Worm (Caenorhabditis elegans): Measurements from ENCODE around the gene srbc-16.

The srbc-16 gene

DNA sequence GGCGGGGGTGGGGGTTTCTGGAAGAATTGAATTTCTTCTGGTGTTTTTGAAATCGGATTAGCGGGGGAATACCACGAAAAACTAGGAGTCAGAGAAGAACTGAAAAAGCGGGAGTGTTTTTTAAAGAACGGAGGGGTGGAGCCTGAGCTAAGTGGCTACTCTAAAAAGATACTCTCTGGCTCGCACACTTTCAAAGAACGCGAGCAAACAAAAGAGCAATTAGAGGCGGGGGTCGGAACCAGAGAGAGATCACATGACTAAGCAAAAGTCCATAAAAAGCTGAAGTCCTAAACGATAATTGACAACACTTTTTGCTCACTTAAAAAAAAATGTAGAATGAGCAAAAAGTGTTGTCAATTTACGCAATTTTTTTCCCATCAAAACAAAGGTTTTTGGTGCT lies 47.5 kb upstream of the srbc-16 start (continued):
- TF ChIP-seq nhr-84 (tag; optimal IDR thresholded peaks at IDR 0.05) (no peak), rnt-1 (tag; optimal IDR thresholded peaks at IDR 0.05) (peak; percentile 10), tbx-2 (tag; optimal IDR thresholded peaks at IDR 0.05) (peak; percentile 47)

DNA sequence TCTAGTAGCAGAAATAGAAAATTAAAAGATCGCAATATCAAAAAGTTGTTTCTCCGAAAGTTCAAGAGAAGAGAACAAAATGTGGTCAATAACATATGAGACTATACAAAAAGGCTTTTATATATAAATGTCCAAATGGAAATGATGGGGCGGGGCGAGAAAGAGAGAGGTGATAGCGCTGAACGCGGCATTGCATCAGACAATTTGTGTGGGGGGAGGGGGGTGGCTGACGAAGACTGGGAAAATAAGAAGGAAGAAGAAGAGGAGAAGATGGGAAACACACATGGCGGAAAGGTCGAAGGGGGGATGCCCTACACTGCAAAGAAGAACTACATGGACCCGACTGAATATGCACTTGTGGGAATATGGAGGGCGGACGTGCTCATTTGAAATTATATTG lies 46.5 kb upstream of the srbc-16 start:
- peak; percentile 62 for TF ChIP-seq rnt-1 (tag; optimal IDR thresholded peaks at IDR 0.05)
- no peak for TF ChIP-seq aly-2 (tag; optimal IDR thresholded peaks at IDR 0.05)
- no peak for TF ChIP-seq pqm-1 (tag; optimal IDR thresholded peaks at IDR 0.05)
- TF ChIP-seq Y116A8C.19 (tag; optimal IDR thresholded peaks at IDR 0.05; ENCODE audit: borderline replicate concordance): no peak
- no peak for TF ChIP-seq sox-4 (tag; optimal IDR thresholded peaks at IDR 0.05)
- no peak for TF ChIP-seq nhr-19 (GFP tag; conservative IDR thresholded peaks at IDR 0.05)
- TF ChIP-seq vab-15 (tag; optimal IDR thresholded peaks at IDR 0.05): no peak
- TF ChIP-seq zag-1 (tag; optimal IDR thresholded peaks at IDR 0.05): no peak
- no peak for TF ChIP-seq fkh-10 (GFP tag; optimal IDR thresholded peaks at IDR 0.05)
- TF ChIP-seq snpc-4 (tag; optimal IDR thresholded peaks at IDR 0.05): no peak
- TF ChIP-seq ceh-90 (tag; optimal IDR thresholded peaks at IDR 0.05): no peak
- TF ChIP-seq tbx-2 (tag; optimal IDR thresholded peaks at IDR 0.05): no peak
- TF ChIP-seq mab-9 (GFP tag; IDR thresholded peaks at IDR 0.05): no peak
- no peak for TF ChIP-seq lin-35 (GFP tag; optimal IDR thresholded peaks at IDR 0.05)
- TF ChIP-seq nhr-20 (tag; optimal IDR thresholded peaks at IDR 0.05): peak; percentile 1
- TF ChIP-seq mef-2 (tag; optimal IDR thresholded peaks at IDR 0.05): no peak
- TF ChIP-seq sup-37 (GFP tag; optimal IDR thresholded peaks at IDR 0.05): no peak
- no peak for TF ChIP-seq lin-15B (tag; optimal IDR thresholded peaks at IDR 0.05)
- no peak for TF ChIP-seq efl-3 (GFP tag; optimal IDR thresholded peaks at IDR 0.05)
- no peak for TF ChIP-seq elt-2 (tag; optimal IDR thresholded peaks at IDR 0.05)
- TF ChIP-seq xbp-1 (tag; optimal IDR thresholded peaks at IDR 0.05): no peak
- TF ChIP-seq pag-3 (tag; optimal IDR thresholded peaks at IDR 0.05; ENCODE audit: borderline replicate concordance, insufficient read depth): no peak
- TF ChIP-seq nhr-47 (tag; optimal IDR thresholded peaks at IDR 0.05): no peak
- no peak for TF ChIP-seq swsn-7 (tag; optimal IDR thresholded peaks at IDR 0.05)
- no peak for TF ChIP-seq hlh-4 (tag; optimal IDR thresholded peaks at IDR 0.05)
- TF ChIP-seq dsc-1 (tag; optimal IDR thresholded peaks at IDR 0.05): no peak
- TF ChIP-seq hpl-2 (GFP tag; optimal IDR thresholded peaks at IDR 0.05): no peak
- no peak for TF ChIP-seq C16A3.4 (tag; optimal IDR thresholded peaks at IDR 0.05)
- peak; percentile 34 for TF ChIP-seq fkh-8 (tag; optimal IDR thresholded peaks at IDR 0.05)
- no peak for TF ChIP-seq lir-3 (tag; optimal IDR thresholded peaks at IDR 0.05; ENCODE audit: poor library complexity)
- TF ChIP-seq nhr-85 (tag): peak; percentile 72
- no peak for TF ChIP-seq ceh-63 (GFP tag; optimal IDR thresholded peaks at IDR 0.05)
- no peak for TF ChIP-seq fkh-4 (tag; optimal IDR thresholded peaks at IDR 0.05; ENCODE audit: borderline replicate concordance)
- no peak for TF ChIP-seq unc-130 (tag; optimal IDR thresholded peaks at IDR 0.05)
- TF ChIP-seq nhr-28 (tag; optimal IDR thresholded peaks at IDR 0.05): no peak
- TF ChIP-seq ets-5 (GFP tag; IDR thresholded peaks at IDR 0.05): no peak
- no peak for TF ChIP-seq lin-39 (tag; optimal IDR thresholded peaks at IDR 0.05)
- no peak for TF ChIP-seq ceh-8 (GFP tag; optimal IDR thresholded peaks at IDR 0.05)
- TF ChIP-seq ces-1 (GFP tag; optimal IDR thresholded peaks at IDR 0.05): no peak
- no peak for TF ChIP-seq nhr-84 (tag; optimal IDR thresholded peaks at IDR 0.05)
- peak in 1 of 2 experiments; percentile 44 for TF ChIP-seq lsy-2 (tag; optimal IDR thresholded peaks at IDR 0.05)
- no peak for TF ChIP-seq dpl-1 (GFP tag; optimal IDR thresholded peaks at IDR 0.05)
- TF ChIP-seq F16B12.6 (tag; optimal IDR thresholded peaks at IDR 0.05): no peak
- TF ChIP-seq nhr-12 (tag; optimal IDR thresholded peaks at IDR 0.05): no peak
- no peak for TF ChIP-seq nhr-90 (tag; optimal IDR thresholded peaks at IDR 0.05; ENCODE audit: poor library complexity)
- TF ChIP-seq ceh-88 (GFP tag; IDR thresholded peaks at IDR 0.05): no peak
- TF ChIP-seq snu-23 (GFP tag; optimal IDR thresholded peaks at IDR 0.05): peak; percentile 7
- peak; percentile 48 for TF ChIP-seq blmp-1 (tag; optimal IDR thresholded peaks at IDR 0.05)
- TF ChIP-seq ztf-11 (tag; optimal IDR thresholded peaks at IDR 0.05): no peak
- no peak for TF ChIP-seq unc-98 (GFP tag; IDR thresholded peaks at IDR 0.05)
- TF ChIP-seq unc-62 (GFP tag; optimal IDR thresholded peaks at IDR 0.05): no peak
